Worm (Caenorhabditis elegans): ENCODE measurements around the gene Y70G10A.3.

The Y70G10A.3 gene

DNA sequence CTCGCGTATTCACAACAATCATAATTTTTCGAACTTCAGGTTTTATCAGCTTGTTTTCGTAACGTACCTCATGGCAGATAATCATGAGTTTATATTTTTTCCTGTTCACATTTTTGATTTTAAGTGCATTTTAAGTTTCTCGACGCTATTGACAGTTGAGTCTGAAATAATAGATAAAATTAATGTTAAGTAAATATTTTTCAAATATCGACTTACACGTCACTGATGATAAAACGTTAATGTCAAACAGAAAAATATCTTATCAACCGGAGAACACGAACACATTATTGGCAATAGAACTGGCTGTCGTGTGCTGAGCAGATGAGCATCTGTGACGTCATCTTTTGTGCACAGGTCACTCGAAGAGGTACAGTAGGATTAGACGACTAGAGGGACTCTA is 42.1 kb upstream of the Y70G10A.3 start (continued):
- TF ChIP-seq dmd-9 (GFP tag; IDR thresholded peaks at IDR 0.05) = no peak
- no peak for TF ChIP-seq hif-1 (tag; optimal IDR thresholded peaks at IDR 0.05)
- no peak for TF ChIP-seq nhr-102 (tag; optimal IDR thresholded peaks at IDR 0.05)
- no peak for TF ChIP-seq lin-15B (tag; optimal IDR thresholded peaks at IDR 0.05)
- TF ChIP-seq spr-3 (GFP tag; optimal IDR thresholded peaks at IDR 0.05) = no peak
- no peak for TF ChIP-seq tra-1 (GFP tag; IDR thresholded peaks at IDR 0.05)
- no peak for TF ChIP-seq nhr-10 (tag; optimal IDR thresholded peaks at IDR 0.05)
- no peak for TF ChIP-seq mxl-3 (GFP tag; optimal IDR thresholded peaks at IDR 0.05)
- no peak for TF ChIP-seq ztf-7 (tag; optimal IDR thresholded peaks at IDR 0.05)
- no peak for TF ChIP-seq spr-1 (tag; optimal IDR thresholded peaks at IDR 0.05)

ce11 chrIII:10197416-10197815 is 41.5 kb upstream of the Y70G10A.3 start, which contains the start of gene dod-6:
dod-6 (plus strand) TSS chrIII:10197716.
- TF ChIP-seq ceh-28 (tag; optimal IDR thresholded peaks at IDR 0.05) = no peak

- no peak for TF ChIP-seq nhr-41 (GFP tag; IDR thresholded peaks at IDR 0.05)
- no peak for TF ChIP-seq jun-1 (tag; optimal IDR thresholded peaks at IDR 0.05)
- TF ChIP-seq R02D3.7 (tag; optimal IDR thresholded peaks at IDR 0.05) = no peak
- no peak for TF ChIP-seq tag-97 (GFP tag; IDR thresholded peaks at IDR 0.05)
- TF ChIP-seq nhr-42 (GFP tag; IDR thresholded peaks at IDR 0.05) = no peak
- no peak for TF ChIP-seq attf-4 (tag; optimal IDR thresholded peaks at IDR 0.05)
- no peak for TF ChIP-seq arid-1 (GFP tag; conservative IDR thresholded peaks at IDR 0.05)
- TF ChIP-seq dmd-6 (GFP tag; IDR thresholded peaks at IDR 0.05) = no peak
- no peak for TF ChIP-seq lsy-2 (tag; optimal IDR thresholded peaks at IDR 0.05)
- no peak for TF ChIP-seq ceh-62 (tag; optimal IDR thresholded peaks at IDR 0.05)
- no peak for TF ChIP-seq cey-2 (tag; optimal IDR thresholded peaks at IDR 0.05; ENCODE audit: borderline replicate concordance, insufficient read depth)
- no peak for TF ChIP-seq ZK546.5 (tag; optimal IDR thresholded peaks at IDR 0.05)
- TF ChIP-seq nhr-102 (tag; optimal IDR thresholded peaks at IDR 0.05) = no peak
- TF ChIP-seq tra-1 (GFP tag; IDR thresholded peaks at IDR 0.05) = no peak
- no peak for TF ChIP-seq daf-16 (GFP tag; optimal IDR thresholded peaks at IDR 0.05)
- no peak for TF ChIP-seq daf-16 (tag; optimal IDR thresholded peaks at IDR 0.05)
- no peak for TF ChIP-seq F10B5.3 (tag; optimal IDR thresholded peaks at IDR 0.05)
- TF ChIP-seq Y75B8A.6 (GFP tag; IDR thresholded peaks at IDR 0.05) = no peak
- TF ChIP-seq fkh-10 (GFP tag; optimal IDR thresholded peaks at IDR 0.05) = no peak
- no peak for TF ChIP-seq zfp-3 (GFP tag; conservative IDR thresholded peaks at IDR 0.05)
Observed at ce11 chrIII:10199052-10199451, 39.9 kb upstream of the Y70G10A.3 start, which contains the start of gene T20G5.8. T20G5.8 (plus strand) TSS chrIII:10199352.

DNA sequence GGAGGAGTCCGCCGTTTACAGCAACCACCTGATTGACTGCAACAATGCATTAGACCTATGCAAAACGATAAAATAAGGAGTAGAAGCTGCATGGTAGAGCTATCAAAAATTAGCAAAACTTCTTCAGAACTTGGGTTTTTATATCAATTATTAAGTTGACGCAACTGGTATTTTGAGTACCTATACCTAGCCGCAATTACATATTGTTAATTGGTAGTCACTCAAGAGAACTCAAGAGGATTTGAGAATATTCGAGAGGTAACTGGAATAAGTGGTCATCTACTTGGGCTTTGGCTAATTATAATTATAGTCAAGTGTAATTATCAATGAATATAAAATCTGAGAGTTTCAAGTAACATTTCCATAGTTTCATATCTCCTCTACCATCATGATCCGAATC is 37.7 kb upstream of the Y70G10A.3 start, which contains the start of the genes T20G5.13 and T20G5.12:
Gene T20G5.13, minus strand, starts transcription at position 101 of the 400 bp plus-strand sequence.
Gene T20G5.12, plus strand, starts transcription at position 370 of the 400 bp plus-strand sequence.
- no peak for TF ChIP-seq fkh-10 (GFP tag; optimal IDR thresholded peaks at IDR 0.05)
- no peak for TF ChIP-seq pha-4 (GFP tag; IDR thresholded peaks at IDR 0.05)
- TF ChIP-seq pha-4 (tag; optimal IDR thresholded peaks at IDR 0.05) = no peak
- no peak for TF ChIP-seq lin-13 (GFP tag; optimal IDR thresholded peaks at IDR 0.05)
- no peak for TF ChIP-seq ceh-32 (tag; optimal IDR thresholded peaks at IDR 0.05; ENCODE audit: poor library complexity)
- TF ChIP-seq lsy-2 (tag; optimal IDR thresholded peaks at IDR 0.05) = no peak

- no peak for TF ChIP-seq ces-1 (GFP tag; optimal IDR thresholded peaks at IDR 0.05)
- TF ChIP-seq nhr-111 (GFP tag; optimal IDR thresholded peaks at IDR 0.05) = no peak
- TF ChIP-seq Y105C5A.15 (GFP tag; IDR thresholded peaks at IDR 0.05) = no peak
- TF ChIP-seq nhr-42 (GFP tag; IDR thresholded peaks at IDR 0.05) = no peak
- TF ChIP-seq zag-1 (tag; optimal IDR thresholded peaks at IDR 0.05) = no peak
- TF ChIP-seq vab-7 (GFP tag; IDR thresholded peaks at IDR 0.05) = no peak
Observed at ce11 chrIII:10202391-10202790, 36.5 kb upstream of the Y70G10A.3 start.

All from whole organism, L4 larva.